Fruit fly (Drosophila melanogaster) whole organism, prepupa: ENCODE measurements around the gene CG15221.

Experiments
- CG10631 ChIP-seq: fragments of 200-800 bp; sonication (Bioruptor generic); optimal IDR thresholded peaks from 2 replicates; lab custom pipeline; 2016; ENCODE audit warnings: missing biosample characterization, missing genetic modification characterization
- CG10669 ChIP-seq: fragments of 200-800 bp; sonication (Bioruptor generic); optimal IDR thresholded peaks from 3 replicates; lab custom pipeline; 2018; ENCODE audit warnings: missing biosample characterization, mild to moderate bottlenecking, missing genetic modification characterization, moderate library complexity
- CG11762 ChIP-seq: fragments of 200-800 bp; sonication (Bioruptor generic); optimal IDR thresholded peaks from 3 replicates; lab custom pipeline; 2016; ENCODE audit warnings: missing biosample characterization, missing genetic modification characterization; ENCODE audit not compliant: insufficient read depth
- CG15336 ChIP-seq: fragments of 200-800 bp; sonication (Bioruptor generic); IDR thresholded peaks from 2 replicates; pipeline ENCODE4 v1.3.6; 2022; ENCODE audit warnings: missing biosample characterization, missing genetic modification characterization
- CG1621 ChIP-seq: fragments of 200-800 bp; sonication (Bioruptor generic); optimal IDR thresholded peaks from 3 replicates; lab custom pipeline; 2018; ENCODE audit warnings: missing biosample characterization, mild to moderate bottlenecking, missing genetic modification characterization
- CG32006 ChIP-seq: fragments of 200-800 bp; sonication (Bioruptor generic); optimal IDR thresholded peaks from 3 replicates; lab custom pipeline; 2017; ENCODE audit warnings: missing biosample characterization, mild to moderate bottlenecking, missing genetic modification characterization
- CG34406 ChIP-seq: fragments of 200-800 bp; sonication (Bioruptor generic); optimal IDR thresholded peaks from 3 replicates; lab custom pipeline; 2016; ENCODE audit warnings: missing biosample characterization, missing genetic modification characterization
- CG4318 ChIP-seq: fragments of 200-800 bp; sonication (Bioruptor generic); optimal IDR thresholded peaks from 3 replicates; lab custom pipeline; 2017; ENCODE audit warnings: missing biosample characterization, mild to moderate bottlenecking, missing genetic modification characterization
- CG6163 ChIP-seq: fragments of 200-800 bp; sonication (Bioruptor generic); IDR thresholded peaks from 3 replicates; pipeline ENCODE4 v1.3.6; 2022; ENCODE audit warnings: missing biosample characterization, missing genetic modification characterization
- CG6792 ChIP-seq: fragments of 200-800 bp; sonication (Bioruptor generic); optimal IDR thresholded peaks from 3 replicates; lab custom pipeline; 2016; ENCODE audit warnings: missing biosample characterization, missing genetic modification characterization
- CG6808 ChIP-seq: fragments of 200-800 bp; sonication (Bioruptor generic); optimal IDR thresholded peaks from 3 replicates; lab custom pipeline; 2017; ENCODE audit warnings: missing biosample characterization, missing genetic modification characterization, mild to moderate bottlenecking, moderate library complexity, missing genetic modification reagents
- CG8119 ChIP-seq: fragments of 200-800 bp; sonication (Bioruptor generic); IDR thresholded peaks from 3 replicates; pipeline ENCODE4 v1.3.6; 2022; ENCODE audit warnings: missing biosample characterization, missing genetic modification characterization
- CG8632 ChIP-seq: fragments of 200-800 bp; sonication (Bioruptor generic); optimal IDR thresholded peaks from 3 replicates; lab custom pipeline; 2016; ENCODE audit warnings: missing biosample characterization, missing genetic modification characterization
- CG9139 ChIP-seq: fragments of 200-800 bp; sonication (Bioruptor generic); optimal IDR thresholded peaks from 3 replicates; lab custom pipeline; 2017; ENCODE audit warnings: missing biosample characterization, mild to moderate bottlenecking, missing genetic modification characterization
- Eip75B ChIP-seq: fragments of 200-800 bp; sonication (Bioruptor generic); optimal IDR thresholded peaks from 3 replicates; lab custom pipeline; 2016; ENCODE audit warnings: missing biosample characterization, missing genetic modification characterization
- Eip78C ChIP-seq: fragments of 200-800 bp; sonication (Bioruptor generic); peaks from one replicate; lab custom pipeline; 2016; ENCODE audit warnings: missing biosample characterization, missing genetic modification characterization
- Eip93F ChIP-seq: fragments of 200-800 bp; sonication (Bioruptor generic); optimal IDR thresholded peaks from 2 replicates; lab custom pipeline; 2016; ENCODE audit warnings: missing biosample characterization, mild to moderate bottlenecking, missing genetic modification characterization
- Ets21C ChIP-seq: fragments of 200-800 bp; sonication (Bioruptor generic); optimal IDR thresholded peaks from 3 replicates; lab custom pipeline; 2016; ENCODE audit warnings: missing biosample characterization, missing genetic modification characterization
- Ets96B ChIP-seq: fragments of 200-800 bp; optimal IDR thresholded peaks from 2 replicates; lab custom pipeline; 2019; ENCODE audit warnings: missing biosample characterization, mild to moderate bottlenecking, missing genetic modification characterization, moderate library complexity
- Hr38 ChIP-seq: sonication (Bioruptor generic); optimal IDR thresholded peaks from 2 replicates; lab custom pipeline; 2016; ENCODE audit warnings: missing biosample characterization, missing genetic modification characterization
- Hr39 ChIP-seq: fragments of 200-800 bp; sonication (Bioruptor generic); optimal IDR thresholded peaks from 2 replicates; lab custom pipeline; 2016; ENCODE audit warnings: missing biosample characterization, missing genetic modification characterization
- Hr4 ChIP-seq: fragments of 200-800 bp; sonication (Bioruptor generic); optimal IDR thresholded peaks from 3 replicates; lab custom pipeline; 2016; ENCODE audit warnings: missing biosample characterization, missing genetic modification characterization
- OdsH ChIP-seq: fragments of 200-800 bp; sonication (Bioruptor generic); optimal IDR thresholded peaks from 3 replicates; lab custom pipeline; 2016; ENCODE audit warnings: missing biosample characterization, missing genetic modification characterization
- Sox102F ChIP-seq: fragments of 200-800 bp; sonication (Bioruptor generic); optimal IDR thresholded peaks from 2 replicates; lab custom pipeline; 2016; ENCODE audit warnings: missing biosample characterization, mild to moderate bottlenecking, missing genetic modification characterization
- Sox14 ChIP-seq: fragments of 200-800 bp; sonication (Bioruptor generic); optimal IDR thresholded peaks from 3 replicates; lab custom pipeline; 2016; ENCODE audit warnings: missing biosample characterization, missing genetic modification characterization
- achi ChIP-seq: fragments of 200-800 bp; sonication (Bioruptor generic); optimal IDR thresholded peaks from 3 replicates; lab custom pipeline; 2016; ENCODE audit warnings: missing biosample characterization, missing genetic modification characterization
- acj6 ChIP-seq: fragments of 200-800 bp; sonication (Bioruptor generic); optimal IDR thresholded peaks from 3 replicates; lab custom pipeline; 2016; ENCODE audit warnings: missing biosample characterization, missing genetic modification characterization
- dac ChIP-seq: fragments of 200-800 bp; sonication (Bioruptor generic); optimal IDR thresholded peaks from 2 replicates; lab custom pipeline; 2017; ENCODE audit warnings: missing biosample characterization, mild to moderate bottlenecking, missing genetic modification characterization
- dsx ChIP-seq: fragments of 200-800 bp; optimal IDR thresholded peaks from 3 replicates; lab custom pipeline; 2019; ENCODE audit warnings: missing biosample characterization, mild to moderate bottlenecking, missing genetic modification characterization, moderate library complexity; ENCODE audit not compliant: poor library complexity, severe bottlenecking
- eg ChIP-seq: fragments of 200-800 bp; sonication (Bioruptor generic); IDR thresholded peaks from 3 replicates; pipeline ENCODE4 v1.3.6; 2022; ENCODE audit warnings: missing biosample characterization, missing genetic modification characterization
- esn ChIP-seq: fragments of 200-800 bp; sonication (Bioruptor generic); optimal IDR thresholded peaks from 2 replicates; lab custom pipeline; 2016; ENCODE audit warnings: missing biosample characterization, mild to moderate bottlenecking, missing genetic modification characterization, moderate library complexity
- fd59A ChIP-seq: fragments of 200-800 bp; sonication (Bioruptor generic); optimal IDR thresholded peaks from 2 replicates; lab custom pipeline; 2017; ENCODE audit warnings: missing biosample characterization, mild to moderate bottlenecking, missing genetic modification characterization, missing genetic modification reagents
- fkh ChIP-seq: fragments of 200-800 bp; sonication (Bioruptor generic); optimal IDR thresholded peaks from 3 replicates; lab custom pipeline; 2017; ENCODE audit warnings: missing biosample characterization, mild to moderate bottlenecking, missing genetic modification characterization, moderate library complexity
- spab ChIP-seq: fragments of 200-800 bp; sonication (Bioruptor generic); optimal IDR thresholded peaks from 2 replicates; lab custom pipeline; 2017; ENCODE audit warnings: missing biosample characterization, mild to moderate bottlenecking, missing genetic modification characterization, missing genetic modification reagents
- ss ChIP-seq, 2 experiments: fragments of 200-800 bp; sonication (Bioruptor generic); optimal IDR thresholded peaks; 2 replicates in 1 of 2; 3 replicates in 1 of 2; lab custom pipeline; 2017 to 2018; ENCODE audit warnings: mild to moderate bottlenecking in 2 of 2, missing biosample characterization in 2 of 2, missing genetic modification characterization in 2 of 2, moderate library complexity in 1 of 2
- svp ChIP-seq: fragments of 200-800 bp; sonication (Bioruptor generic); peaks from one replicate; lab custom pipeline; 2016; ENCODE audit warnings: missing biosample characterization, missing genetic modification characterization
- vri ChIP-seq: fragments of 200-800 bp; sonication (Bioruptor generic); optimal IDR thresholded peaks from 3 replicates; lab custom pipeline; 2016; ENCODE audit warnings: missing biosample characterization, mild to moderate bottlenecking, missing genetic modification characterization

The CG15221 gene

DNA sequence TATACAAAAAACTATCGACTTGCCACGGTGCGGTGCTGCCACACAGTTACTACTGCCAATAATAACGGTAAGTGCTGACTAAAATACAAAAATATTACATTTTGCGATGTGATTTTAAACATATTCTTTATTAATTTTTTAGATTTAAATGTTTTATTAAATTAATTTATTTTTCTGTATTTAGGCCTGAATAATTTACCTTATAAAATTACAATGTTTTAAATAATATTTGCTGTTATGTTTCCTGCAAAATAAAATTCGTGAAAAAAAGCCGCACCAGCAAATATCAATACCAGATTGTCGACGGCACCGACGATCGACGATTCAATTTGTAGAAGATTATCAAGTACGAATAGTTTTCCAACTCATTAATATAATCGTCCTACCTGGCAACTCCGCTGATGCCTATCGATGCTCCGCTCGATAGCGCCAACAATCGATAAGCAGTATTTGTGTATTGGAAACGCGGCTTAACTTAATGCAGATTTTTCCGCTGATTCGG, 45.5 kb upstream of the CG15221 start, which contains the start of the genes Vlet and bif (continued):
- TF ChIP-seq CG11762 (GFP tag; lab: Kevin White, UChicago) (peak; percentile 49), Ets21C (GFP tag; lab: Kevin White, UChicago) (peak; percentile 38), Eip93F (GFP tag; lab: Kevin White, UChicago) (no peak), CG32006 (GFP tag; lab: Kevin White, UChicago) (peak; percentile 77), CG10631 (GFP tag; lab: Kevin White, UChicago) (peak; percentile 70), fkh (GFP tag; lab: Kevin White, UChicago) (peak; percentile 45), CG8632 (GFP tag; lab: Kevin White, UChicago) (peak; percentile 38), Eip75B (GFP tag; lab: Kevin White, UChicago) (no peak), CG15336 (GFP tag; lab: Robert Waterston, UW) (peak; percentile 43; the same call in 1 of the 2 replicates), Sox14 (GFP tag; lab: Kevin White, UChicago) (peak; percentile 47), OdsH (GFP tag; lab: Kevin White, UChicago) (peak; percentile 66), achi (GFP tag; lab: Kevin White, UChicago) (peak; percentile 67), spab (GFP tag; lab: Kevin White, UChicago) (peak; percentile 10), CG9139 (GFP tag; lab: Kevin White, UChicago) (no peak)

DNA sequence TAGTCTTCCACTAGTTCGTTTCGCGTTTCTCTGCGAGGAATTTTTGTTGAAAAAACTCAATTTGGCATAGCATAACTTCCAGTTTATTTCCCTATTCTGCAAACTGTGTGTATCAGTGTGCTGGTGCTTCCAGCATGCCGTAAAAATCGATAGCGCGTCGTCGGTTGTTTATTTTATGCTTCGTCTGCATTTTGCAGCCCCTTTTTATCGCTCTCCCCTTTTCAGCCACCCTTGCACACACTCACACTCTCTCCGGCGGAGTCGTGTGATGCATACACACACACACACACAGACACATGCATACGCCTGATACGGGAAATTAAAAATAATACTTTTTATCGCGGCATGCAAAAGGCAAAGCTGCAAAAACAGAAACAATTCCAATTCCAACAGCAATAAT, 44.6 kb upstream of the CG15221 start:
- TF ChIP-seq Ets96B (tag; lab: Kevin White, UChicago): no peak
- peak; percentile 83 for TF ChIP-seq CG1621
- TF ChIP-seq fkh (GFP tag; lab: Kevin White, UChicago): peak; percentile 51
- no peak for TF ChIP-seq Sox102F (GFP tag; lab: Kevin White, UChicago)
- no peak for TF ChIP-seq CG34406 (GFP tag; lab: Kevin White, UChicago)
- peak; percentile 8 for TF ChIP-seq CG6808 (GFP tag; lab: Kevin White, UChicago)
- no peak for TF ChIP-seq OdsH (GFP tag; lab: Kevin White, UChicago)
- TF ChIP-seq CG6163: 0 out of 3 replicates have a peak, but pooled peaks have one; percentile 31
- no peak for TF ChIP-seq CG4318
- TF ChIP-seq Eip78C: no peak
- no peak for TF ChIP-seq eg
- TF ChIP-seq ss (GFP tag; optimal IDR thresholded peaks at IDR 0.05; lab: Kevin White, UChicago): peak in 1 of 2 experiments; percentile 40
- TF ChIP-seq esn (GFP tag; lab: Kevin White, UChicago): peak; percentile 1
- TF ChIP-seq CG6792 (GFP tag; lab: Kevin White, UChicago): no peak
- TF ChIP-seq CG8632 (GFP tag; lab: Kevin White, UChicago): no peak
- TF ChIP-seq vri: peak; percentile 30
- no peak for TF ChIP-seq Hr38 (GFP tag; lab: Kevin White, UChicago)
- no peak for TF ChIP-seq acj6 (GFP tag; lab: Kevin White, UChicago)
- no peak for TF ChIP-seq CG10669 (GFP tag; lab: Kevin White, UChicago)
- no peak for TF ChIP-seq dsx (GFP tag; lab: Kevin White, UChicago)
- TF ChIP-seq CG8119 (GFP tag; lab: Robert Waterston, UW): peak; percentile 29; the same call in 2 of the 3 replicates
- TF ChIP-seq Sox14 (GFP tag; lab: Kevin White, UChicago): peak; percentile 24

DNA sequence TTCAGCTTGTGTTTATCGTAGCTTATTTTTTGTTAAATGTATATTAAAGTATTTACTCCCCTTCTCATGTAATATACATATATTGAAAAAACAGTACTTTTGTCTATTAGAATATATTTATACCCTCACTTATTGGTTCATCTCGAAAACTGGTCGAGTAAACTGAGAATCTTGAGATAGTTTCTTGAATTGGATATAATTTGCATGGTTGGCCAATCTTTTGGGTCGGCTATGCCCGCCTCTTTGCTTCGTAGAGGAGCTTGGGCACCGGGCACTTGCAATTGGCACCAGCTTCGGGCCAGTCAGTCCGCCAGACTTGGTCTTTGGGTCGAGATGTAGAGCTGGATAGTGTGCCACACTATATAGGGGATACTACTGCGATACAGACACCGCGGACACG, 43.6 kb upstream of the CG15221 start:
- TF ChIP-seq Hr39 (GFP tag; lab: Kevin White, UChicago) (no peak), svp (peak; percentile 44), CG4318 (no peak), CG32006 (GFP tag; lab: Kevin White, UChicago) (peak; percentile 22), dac (no peak), Eip78C (peak; percentile 48), fd59A (GFP tag; lab: Kevin White, UChicago) (no peak), Hr4 (peak; percentile 18)
